Fruit fly (Drosophila melanogaster) whole organism, pupa: ENCODE results near the gene CenG1A.

Experiments used
- CG13204 ChIP-seq: fragments of 200-800 bp; sonication (Bioruptor generic); optimal IDR thresholded peaks from 2 replicates; lab custom pipeline; 2018; ENCODE audit warnings: missing biosample characterization, mild to moderate bottlenecking, missing genetic modification characterization, moderate library complexity
- CG15710 ChIP-seq: fragments of 200-800 bp; sonication (Bioruptor generic); optimal IDR thresholded peaks from 2 replicates; lab custom pipeline; 2018; ENCODE audit warnings: missing biosample characterization, mild to moderate bottlenecking, missing genetic modification characterization, moderate library complexity
- CG17806 ChIP-seq: fragments of 200-800 bp; sonication (Bioruptor generic); optimal IDR thresholded peaks from 2 replicates; lab custom pipeline; 2018; ENCODE audit warnings: missing biosample characterization, mild to moderate bottlenecking, missing genetic modification characterization, moderate library complexity
- CG32121 ChIP-seq: fragments of 200-800 bp; sonication (Bioruptor generic); IDR thresholded peaks from 2 replicates; pipeline ENCODE4 v1.3.6; 2022; ENCODE audit warnings: missing biosample characterization, missing genetic modification characterization
- CG34367 ChIP-seq: fragments of 200-800 bp; sonication (Bioruptor generic); optimal IDR thresholded peaks from 2 replicates; lab custom pipeline; 2018; ENCODE audit warnings: missing biosample characterization, mild to moderate bottlenecking, missing genetic modification characterization
- CG9948 ChIP-seq: fragments of 200-800 bp; sonication (Bioruptor generic); optimal IDR thresholded peaks from 2 replicates; lab custom pipeline; 2018; ENCODE audit warnings: missing biosample characterization, mild to moderate bottlenecking, missing genetic modification characterization, moderate library complexity
- EcR ChIP-seq: fragments of 200-800 bp; sonication (Bioruptor generic); optimal IDR thresholded peaks from 3 replicates; lab custom pipeline; 2019; ENCODE audit warnings: missing biosample characterization, missing genetic modification characterization, mild to moderate bottlenecking, moderate library complexity, missing genetic modification reagents
- Ets98B ChIP-seq: fragments of 200-800 bp; sonication (Bioruptor generic); IDR thresholded peaks from 2 replicates; pipeline ENCODE4 v1.3.6; 2022; ENCODE audit warnings: missing biosample characterization, missing genetic modification characterization
- Pif1A ChIP-seq: fragments of 200-800 bp; sonication (Bioruptor generic); optimal IDR thresholded peaks from 3 replicates; lab custom pipeline; 2016; ENCODE audit warnings: missing biosample characterization, missing genetic modification characterization
- Pif1B ChIP-seq: fragments of 200-800 bp; sonication (Bioruptor generic); optimal IDR thresholded peaks from 3 replicates; lab custom pipeline; 2016; ENCODE audit warnings: missing biosample characterization, missing genetic modification characterization
- Snoo ChIP-seq: fragments of 200-800 bp; sonication (Bioruptor generic); optimal IDR thresholded peaks from 3 replicates; lab custom pipeline; 2017; ENCODE audit warnings: missing biosample characterization, mild to moderate bottlenecking, missing genetic modification characterization, inconsistent platforms
- fd96Ca ChIP-seq: fragments of 200-800 bp; sonication (Bioruptor generic); IDR thresholded peaks from 3 replicates; pipeline ENCODE4 v1.3.6; 2022; ENCODE audit warnings: missing biosample characterization, missing genetic modification characterization
- rn ChIP-seq: fragments of 200-800 bp; sonication (Bioruptor generic); IDR thresholded peaks from 2 replicates; pipeline ENCODE4 v1.3.6; 2022; ENCODE audit warnings: missing biosample characterization, missing genetic modification characterization

DNA sequence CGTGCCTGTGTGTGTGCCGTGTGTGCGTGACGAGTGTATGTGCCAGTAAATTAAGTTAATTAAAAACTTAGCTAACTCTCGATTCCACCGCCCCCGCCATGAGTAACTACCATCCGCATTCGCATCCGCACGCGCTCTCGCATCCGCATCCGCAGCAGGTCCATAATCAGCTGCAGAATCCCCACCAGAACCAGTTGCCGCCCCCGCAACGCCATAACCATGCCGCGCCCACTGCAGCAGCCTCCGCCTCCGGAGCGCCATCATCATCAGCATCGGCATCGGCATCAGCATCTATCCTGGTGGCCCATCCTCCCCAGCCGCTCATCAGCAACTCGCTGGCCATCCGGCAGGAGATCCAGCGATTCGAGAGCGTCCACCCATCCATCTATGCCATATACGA lies 595 bp downstream of the CenG1A start:
- TF ChIP-seq rn (GFP tag; lab: Robert Waterston, UW), result no peak
- no peak for TF ChIP-seq Ets98B
- no peak for TF ChIP-seq Pif1B
- no peak for TF ChIP-seq Snoo
- TF ChIP-seq CG17806 (tag; lab: Kevin White, UChicago), result no peak
- TF ChIP-seq CG32121 (GFP tag; lab: Robert Waterston, UW), result no peak
- TF ChIP-seq EcR (GFP tag; lab: Kevin White, UChicago), result no peak
- no peak for TF ChIP-seq CG9948
- no peak for TF ChIP-seq fd96Ca (GFP tag; lab: Robert Waterston, UW)
- no peak for TF ChIP-seq CG34367 (tag; lab: Kevin White, UChicago)
- TF ChIP-seq CG15710 (tag; lab: Kevin White, UChicago), result no peak
- no peak for TF ChIP-seq Pif1A (GFP tag; lab: Kevin White, UChicago)
- TF ChIP-seq CG13204 (GFP tag; lab: Kevin White, UChicago), result no peak
